Fruit fly (Drosophila melanogaster): Measurements from ENCODE around the gene CG4291.
A peak's percentile ranks its signal among the peaks of the same experiment; 100 is the strongest.

The CG4291 gene

dm6 chr2L:869497-870040, 17.0 kb upstream of the CG4291 start, which contains the start of gene dbe:
TSS of gene dbe (minus strand) at chr2L:869857.
- TF ChIP-seq CTCF (optimal IDR thresholded peaks at IDR 0.05) (no peak), CG8478 (optimal IDR thresholded peaks at IDR 0.05) (no peak)

- TF ChIP-seq CTCF (optimal IDR thresholded peaks at IDR 0.05) = no peak
- no peak for TF ChIP-seq CG8478 (optimal IDR thresholded peaks at IDR 0.05)
Observed at dm6 chr2L:868961-869360, 16.4 kb upstream of the CG4291 start.

dm6 chr2L:867899-868605, 15.5 kb upstream of the CG4291 start, which contains the start of gene aru:
TSS of gene aru (minus strand) at chr2L:868354.
- TF ChIP-seq CG8478 (optimal IDR thresholded peaks at IDR 0.05) = no peak
- no peak for TF ChIP-seq CTCF (optimal IDR thresholded peaks at IDR 0.05)

dm6 chr2L:866950-867744, 14.6 kb upstream of the CG4291 start:
- TF ChIP-seq CTCF (optimal IDR thresholded peaks at IDR 0.05) (no peak), CG8478 (optimal IDR thresholded peaks at IDR 0.05) (no peak)

dm6 chr2L:865851-866250, 13.3 kb upstream of the CG4291 start:
- TF ChIP-seq CTCF (optimal IDR thresholded peaks at IDR 0.05) (no peak), CG8478 (optimal IDR thresholded peaks at IDR 0.05) (no peak)

- TF ChIP-seq CTCF (optimal IDR thresholded peaks at IDR 0.05) (no peak), CG8478 (optimal IDR thresholded peaks at IDR 0.05) (no peak)
Observed at dm6 chr2L:859897-860296, 7.4 kb upstream of the CG4291 start, which contains the start of gene CG13950. TSS of gene CG13950 (plus strand) at chr2L:860197.

dm6 chr2L:857897-858517, 5.5 kb upstream of the CG4291 start:
- TF ChIP-seq CTCF (optimal IDR thresholded peaks at IDR 0.05) (no peak), CG8478 (optimal IDR thresholded peaks at IDR 0.05) (no peak)

dm6 chr2L:856690-857488, 4.4 kb upstream of the CG4291 start:
- TF ChIP-seq CG8478 (optimal IDR thresholded peaks at IDR 0.05) = no peak
- TF ChIP-seq CTCF (optimal IDR thresholded peaks at IDR 0.05) = peak in 1 of 2 experiments; percentile 1

- no peak for TF ChIP-seq CG8478 (optimal IDR thresholded peaks at IDR 0.05)
- TF ChIP-seq CTCF (optimal IDR thresholded peaks at IDR 0.05) = no peak
Observed at dm6 chr2L:856001-856400, 3.5 kb upstream of the CG4291 start.

- TF ChIP-seq CG8478 (optimal IDR thresholded peaks at IDR 0.05) (no peak), CTCF (optimal IDR thresholded peaks at IDR 0.05) (peak; percentile 59 to 78)
Observed at dm6 chr2L:855052-855547, 2.6 kb upstream of the CG4291 start, which contains the start of gene CG13949. TSS of gene CG13949 (plus strand) at chr2L:855337.

- peak; percentile 41 to 49 for TF ChIP-seq CTCF (optimal IDR thresholded peaks at IDR 0.05)
- no peak for TF ChIP-seq CG8478 (optimal IDR thresholded peaks at IDR 0.05)
Observed at dm6 chr2L:850727-851257, 1.7 kb downstream of the CG4291 start, which contains the start of gene drongo. TSS of gene drongo (minus strand) at chr2L:851071.

- no peak for TF ChIP-seq CTCF (optimal IDR thresholded peaks at IDR 0.05)
- no peak for TF ChIP-seq CG8478 (optimal IDR thresholded peaks at IDR 0.05)
Observed at dm6 chr2L:849787-850512, 2.6 kb downstream of the CG4291 start.

- TF ChIP-seq CTCF (optimal IDR thresholded peaks at IDR 0.05) = no peak
- no peak for TF ChIP-seq CG8478 (optimal IDR thresholded peaks at IDR 0.05)
Observed at dm6 chr2L:849138-849744, 3.3 kb downstream of the CG4291 start.

Measured in S2 (cell line).